Worm (Caenorhabditis elegans) whole organism, late embryonic: ENCODE data around the gene F44D12.16.

Experiments used
- F13H6.1 ChIP-seq: sonication (generic microtip); optimal IDR thresholded peaks from 2 replicates; lab custom pipeline; 2016; ENCODE audit warnings: missing genetic modification characterization, missing compliant biosample characterization
- ama-1 ChIP-seq: fragments of 150-350 bp; optimal IDR thresholded peaks from 2 replicates; lab custom pipeline; 2014
- elt-4 ChIP-seq: sonication (generic microtip); optimal IDR thresholded peaks from 2 replicates; lab custom pipeline; 2016; ENCODE audit warnings: missing genetic modification characterization, missing compliant biosample characterization
- lim-6 ChIP-seq: sonication (generic microtip); optimal IDR thresholded peaks from 2 replicates; lab custom pipeline; 2016; ENCODE audit warnings: missing genetic modification characterization, missing compliant biosample characterization
- madf-2 ChIP-seq: sonication (generic microtip); optimal IDR thresholded peaks from 2 replicates; lab custom pipeline; 2017; ENCODE audit warnings: missing genetic modification characterization, missing compliant biosample characterization
- nhr-11 ChIP-seq: fragments of 150-350 bp; optimal IDR thresholded peaks from 2 replicates; lab custom pipeline; 2014; ENCODE audit warnings: missing biosample characterization, missing genetic modification characterization
- odd-2 ChIP-seq: sonication (generic microtip); optimal IDR thresholded peaks from 2 replicates; lab custom pipeline; 2017; ENCODE audit warnings: antibody characterized with exemption, mild to moderate bottlenecking, missing genetic modification characterization, missing compliant biosample characterization
- pha-2 ChIP-seq: sonication (generic microtip); optimal IDR thresholded peaks from 2 replicates; lab custom pipeline; 2017; ENCODE audit warnings: mild to moderate bottlenecking, missing genetic modification characterization, missing compliant biosample characterization
- pha-4 ChIP-seq: fragments of 150-350 bp; optimal IDR thresholded peaks from 2 replicates; lab custom pipeline; 2018; ENCODE audit warnings: missing biosample characterization, missing genetic modification reagents, missing genetic modification characterization
- sdc-2 ChIP-seq: sonication (generic microtip); optimal IDR thresholded peaks from 2 replicates; lab custom pipeline; 2016; ENCODE audit warnings: missing genotype, missing genetic modification characterization, missing compliant biosample characterization
- tbx-2 ChIP-seq: sonication (generic microtip); optimal IDR thresholded peaks from 2 replicates; lab custom pipeline; 2016; ENCODE audit warnings: missing genetic modification characterization, missing compliant biosample characterization
- ztf-16 ChIP-seq: sonication (generic microtip); optimal IDR thresholded peaks from 2 replicates; lab custom pipeline; 2017; ENCODE audit warnings: missing genetic modification characterization, missing compliant biosample characterization

DNA sequence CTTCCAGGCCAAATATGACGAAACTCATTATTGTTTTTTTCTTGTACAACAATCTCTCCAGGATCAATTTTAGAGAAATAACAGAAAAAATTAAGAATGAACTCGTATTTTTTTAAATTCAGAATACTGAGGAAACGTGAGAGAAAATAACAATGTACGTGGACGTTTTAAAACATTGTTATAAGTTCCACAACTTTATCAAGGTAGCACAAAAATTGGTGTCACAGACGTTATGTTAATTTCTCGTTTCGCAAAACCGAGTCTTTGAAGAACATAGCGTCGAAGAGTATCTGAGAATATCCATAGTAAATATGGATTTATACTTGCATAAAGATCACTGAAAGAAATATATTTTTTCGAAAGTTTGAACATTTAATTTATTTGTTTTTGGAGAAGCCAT, 22.2 kb downstream of the F44D12.16 start, which contains the start of gene T04B2.8:
- TF ChIP-seq madf-2 (tag; lab: Kevin White, UChicago) (no peak), nhr-11 (tag; lab: Kevin White, UChicago) (no peak), ama-1 (lab: Kevin White, UChicago) (no peak), lim-6 (no peak), odd-2 (tag; lab: Kevin White, UChicago) (no peak), pha-2 (no peak), sdc-2 (no peak), elt-4 (no peak), ztf-16 (tag; lab: Kevin White, UChicago) (no peak), pha-4 (tag; lab: Kevin White, UChicago) (no peak), F13H6.1 (tag; lab: Kevin White, UChicago) (no peak), tbx-2 (no peak)
